Fruit fly (Drosophila melanogaster): ENCODE measurements around the gene CG4362.

CG4362 gene

DNA sequence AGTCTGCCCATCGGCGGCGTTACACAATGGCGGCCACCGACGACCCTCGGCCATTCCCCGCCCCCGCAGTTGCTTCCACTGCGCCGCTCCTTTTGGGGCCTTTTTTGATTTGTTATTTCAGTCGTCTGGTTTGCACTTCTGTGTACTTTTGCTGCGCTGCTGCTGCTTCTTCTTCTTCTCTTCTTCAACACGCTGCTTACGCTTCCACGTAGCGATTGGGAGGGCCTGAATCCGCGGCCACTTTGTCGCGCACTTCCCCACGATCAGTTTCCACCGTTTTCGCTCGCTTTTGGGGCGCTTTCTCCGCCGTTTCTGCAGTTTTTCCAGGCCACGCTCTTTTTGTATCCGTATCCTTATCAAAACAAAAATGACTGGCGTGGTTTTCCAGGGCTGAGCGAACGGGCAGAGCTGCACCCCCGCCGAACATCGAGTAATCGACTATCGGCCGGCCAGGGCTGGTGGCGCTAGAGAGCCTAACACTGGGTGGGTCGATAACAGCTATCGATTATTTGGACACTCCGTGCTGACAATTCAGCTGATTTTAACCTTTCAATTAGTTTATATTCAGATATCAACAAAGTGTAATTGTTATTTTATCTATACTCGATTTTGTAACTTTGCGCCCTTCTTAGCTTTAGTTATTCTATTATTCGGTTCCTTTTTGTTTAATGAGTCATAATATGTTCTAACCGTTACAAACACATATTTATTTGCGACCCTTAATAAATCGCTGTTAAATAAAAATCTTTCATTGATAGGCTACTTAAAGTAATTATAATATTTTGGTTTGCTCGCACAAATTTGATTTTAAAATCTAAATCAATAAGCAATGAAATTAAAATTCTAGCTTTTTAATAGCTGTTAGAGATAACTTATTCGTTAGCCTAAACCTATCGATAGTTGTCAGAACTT lies 20.5 kb upstream of the CG4362 start, which contains the start of the genes CG4360 and Sirt2 (continued):
- TF ChIP-seq Sox102F (GFP tag; optimal IDR thresholded peaks at IDR 0.05) (no peak), Tbp (GFP tag; optimal IDR thresholded peaks at IDR 0.05) (no peak), kni (GFP tag; optimal IDR thresholded peaks at IDR 0.05) (no peak), Dref (GFP tag; IDR thresholded peaks at IDR 0.05) (peak; percentile 100), CG6272 (GFP tag; IDR thresholded peaks at IDR 0.05) (peak; percentile 48; the same call in 1 of the 2 replicates), Dll (GFP tag; IDR thresholded peaks at IDR 0.05; ENCODE audit: partially characterized antibody) (peak; percentile 65; the same call in 2 of the 4 replicates), CG6791 (GFP tag; IDR thresholded peaks at IDR 0.05; ENCODE audit: partially characterized antibody) (peak; percentile 93), sens (GFP tag) (peak; percentile 87), CTCF (GFP tag; optimal IDR thresholded peaks at IDR 0.05) (peak; percentile 26), emc (GFP tag; optimal IDR thresholded peaks at IDR 0.05) (peak; percentile 26), CG8478 (optimal IDR thresholded peaks at IDR 0.05) (no peak), CG2199 (GFP tag; IDR thresholded peaks at IDR 0.05) (no peak), CG14667 (GFP tag; IDR thresholded peaks at IDR 0.05) (no peak), CG2120 (GFP tag; optimal IDR thresholded peaks at IDR 0.05) (peak; percentile 74), CG13287 (GFP tag; IDR thresholded peaks at IDR 0.05; ENCODE audit: partially characterized antibody) (peak; percentile 72), CG18619 (GFP tag; optimal IDR thresholded peaks at IDR 0.05) (peak; percentile 11), CG18262 (tag; optimal IDR thresholded peaks at IDR 0.05) (peak; percentile 41), CG9932 (GFP tag; IDR thresholded peaks at IDR 0.05) (peak; percentile 84), CG12155 (GFP tag; optimal IDR thresholded peaks at IDR 0.05) (peak; percentile 23), eyg (GFP tag; optimal IDR thresholded peaks at IDR 0.05) (peak; percentile 22), Mes4 (GFP tag; optimal IDR thresholded peaks at IDR 0.05) (no peak), lmd (GFP tag; IDR thresholded peaks at IDR 0.05) (peak; percentile 39), ranshi (GFP tag; IDR thresholded peaks at IDR 0.05) (peak; percentile 49; the same call in 1 of the 2 replicates), CG3065 (GFP tag; optimal IDR thresholded peaks at IDR 0.05) (no peak), cg (GFP tag; optimal IDR thresholded peaks at IDR 0.05) (no peak), Sry-β (GFP tag; optimal IDR thresholded peaks at IDR 0.05) (peak; percentile 89), CG6254 (GFP tag; optimal IDR thresholded peaks at IDR 0.05) (no peak), CG34376 (GFP tag; optimal IDR thresholded peaks at IDR 0.05) (peak; percentile 15), H2.0 (GFP tag; IDR thresholded peaks at IDR 0.05) (peak; percentile 22; the same call in 1 of the 2 replicates), CG11696 (GFP tag; IDR thresholded peaks at IDR 0.05) (0 out of 2 replicates have a peak, but pooled peaks have one; percentile 31), CG43689 (GFP tag; IDR thresholded peaks at IDR 0.05) (no peak), CG15696 (tag; optimal IDR thresholded peaks at IDR 0.05) (peak; percentile 6), CG2129 (GFP tag; IDR thresholded peaks at IDR 0.05; ENCODE audit: partially characterized antibody) (peak; percentile 68), Doc2 (GFP tag; IDR thresholded peaks at IDR 0.05) (no peak), pfk (GFP tag; optimal IDR thresholded peaks at IDR 0.05) (no peak), CG14441 (GFP tag; IDR thresholded peaks at IDR 0.05) (peak; percentile 34; the same call in 1 of the 2 replicates), tup (GFP tag; optimal IDR thresholded peaks at IDR 0.05) (no peak), NfI (GFP tag; optimal IDR thresholded peaks at IDR 0.05) (peak; percentile 37), fu2 (GFP tag; optimal IDR thresholded peaks at IDR 0.05) (peak; percentile 17), fru (optimal IDR thresholded peaks at IDR 0.05) (no peak), grau (tag; optimal IDR thresholded peaks at IDR 0.05) (peak; percentile 19), CG7963 (GFP tag; IDR thresholded peaks at IDR 0.05; ENCODE audit: partially characterized antibody) (peak; percentile 92), crol (GFP tag; IDR thresholded peaks at IDR 0.05) (peak; percentile 59; the same call in 1 of the 2 replicates), nau (GFP tag; optimal IDR thresholded peaks at IDR 0.05) (no peak), E2f1 (GFP tag; IDR thresholded peaks at IDR 0.05) (peak; percentile 25; the same call in 1 of the 2 replicates), slou (GFP tag; optimal IDR thresholded peaks at IDR 0.05) (no peak), Bgb (GFP tag; IDR thresholded peaks at IDR 0.05; ENCODE audit: partially characterized antibody) (peak; percentile 93), twi (tag; optimal IDR thresholded peaks at IDR 0.05) (no peak), BEAF-32 (GFP tag; optimal IDR thresholded peaks at IDR 0.05) (peak; percentile 88), klu (GFP tag; IDR thresholded peaks at IDR 0.05) (peak; percentile 28)
